Fruit fly (Drosophila melanogaster) whole organism, embryonic: Measurements from ENCODE around the gene CheB98a.

Experiments
- Adf1 ChIP-seq: fragments of 200-800 bp; sonication (Bioruptor generic); IDR thresholded peaks from 2 replicates; pipeline ENCODE4 v1.3.6; 2022; ENCODE audit warnings: missing biosample characterization, missing genetic modification characterization
- Awh ChIP-seq: fragments of 200-800 bp; sonication (Bioruptor generic); IDR thresholded peaks from 2 replicates; pipeline ENCODE4, ENCODE4 v1.3.6; 2022; ENCODE audit warnings: missing biosample characterization, missing genetic modification characterization
- B-H1 ChIP-seq: fragments of 200-800 bp; sonication (Bioruptor generic); IDR thresholded peaks from 3 replicates; pipeline ENCODE4 v1.3.6; 2022; ENCODE audit warnings: missing biosample characterization, missing genetic modification characterization
- CG10366 ChIP-seq: fragments of 200-800 bp; sonication (Bioruptor generic); IDR thresholded peaks from 2 replicates; pipeline ENCODE4 v1.3.6; 2022; ENCODE audit warnings: missing biosample characterization, missing genetic modification characterization
- CG12236 ChIP-seq: fragments of 200-800 bp; sonication (Bioruptor generic); optimal IDR thresholded peaks from 2 replicates; lab custom pipeline; 2016; ENCODE audit warnings: missing biosample characterization, missing genetic modification characterization
- CG12391 ChIP-seq: fragments of 200-800 bp; sonication (Bioruptor generic); optimal IDR thresholded peaks from 3 replicates; lab custom pipeline; 2018; ENCODE audit warnings: missing biosample characterization, mild to moderate bottlenecking, missing genetic modification characterization, moderate library complexity
- CG12744 ChIP-seq: fragments of 200-800 bp; sonication (Bioruptor generic); optimal IDR thresholded peaks from 2 replicates; lab custom pipeline; 2016; ENCODE audit warnings: missing biosample characterization, missing genetic modification characterization
- CG1602 ChIP-seq: fragments of 200-800 bp; sonication (Bioruptor generic); optimal IDR thresholded peaks from 3 replicates; lab custom pipeline; 2016; ENCODE audit warnings: missing biosample characterization, missing genetic modification characterization
- CG16813 ChIP-seq: fragments of 200-800 bp; sonication (Bioruptor generic); IDR thresholded peaks from 3 replicates; pipeline ENCODE4 v1.3.6; 2022; ENCODE audit warnings: missing biosample characterization, missing genetic modification characterization; ENCODE audit not compliant: partially characterized antibody
- CG17802 ChIP-seq: fragments of 200-800 bp; sonication (Bioruptor generic); optimal IDR thresholded peaks from 2 replicates; lab custom pipeline; 2018; ENCODE audit warnings: missing biosample characterization, mild to moderate bottlenecking, missing genetic modification characterization, moderate library complexity
- CG17829 ChIP-seq: fragments of 200-800 bp; optimal IDR thresholded peaks from 2 replicates; lab custom pipeline; 2019; ENCODE audit warnings: missing biosample characterization, mild to moderate bottlenecking, missing genetic modification characterization, moderate library complexity
- CG18764 ChIP-seq: fragments of 200-800 bp; sonication (Bioruptor generic); optimal IDR thresholded peaks from 3 replicates; lab custom pipeline; 2016; ENCODE audit warnings: missing biosample characterization, missing genetic modification characterization
- CG2116 ChIP-seq: fragments of 200-800 bp; sonication (Bioruptor generic); optimal IDR thresholded peaks from 3 replicates; lab custom pipeline; 2018; ENCODE audit warnings: missing biosample characterization, mild to moderate bottlenecking, missing genetic modification characterization
- CG30403 ChIP-seq: fragments of 200-800 bp; sonication (Bioruptor generic); optimal IDR thresholded peaks from 3 replicates; lab custom pipeline; 2016; ENCODE audit warnings: missing biosample characterization, missing genetic modification characterization
- CG4820 ChIP-seq: fragments of 200-800 bp; sonication (Bioruptor generic); optimal IDR thresholded peaks from 3 replicates; lab custom pipeline; 2016; ENCODE audit warnings: missing biosample characterization, missing genetic modification characterization
- CG4854 ChIP-seq: fragments of 200-800 bp; sonication (Bioruptor generic); optimal IDR thresholded peaks from 2 replicates; lab custom pipeline; 2016; ENCODE audit warnings: missing biosample characterization, missing genetic modification characterization, inconsistent platforms
- CG7357 ChIP-seq: fragments of 200-800 bp; sonication (Bioruptor generic); IDR thresholded peaks from 3 replicates; pipeline ENCODE4 v1.3.6; 2022; ENCODE audit warnings: missing biosample characterization, missing genetic modification characterization
- CG7786 ChIP-seq: fragments of 200-800 bp; sonication (Bioruptor generic); optimal IDR thresholded peaks from 2 replicates; lab custom pipeline; 2016; ENCODE audit warnings: missing biosample characterization, missing genetic modification characterization
- CG7928 ChIP-seq: fragments of 200-800 bp; sonication (Bioruptor generic); optimal IDR thresholded peaks from 2 replicates; lab custom pipeline; 2017; ENCODE audit warnings: missing biosample characterization, mild to moderate bottlenecking, missing genetic modification characterization
- CG7963 ChIP-seq: fragments of 200-800 bp; sonication (Bioruptor generic); IDR thresholded peaks from 3 replicates; pipeline ENCODE4 v1.3.6; 2022; ENCODE audit warnings: missing biosample characterization, missing genetic modification characterization; ENCODE audit not compliant: partially characterized antibody
- CHES-1-like ChIP-seq: fragments of 200-800 bp; sonication (Bioruptor generic); optimal IDR thresholded peaks from 2 replicates; lab custom pipeline; 2016; ENCODE audit warnings: missing biosample characterization, missing genetic modification characterization
- D19A ChIP-seq: fragments of 200-800 bp; optimal IDR thresholded peaks from 3 replicates; lab custom pipeline; 2019; ENCODE audit warnings: missing biosample characterization, mild to moderate bottlenecking, missing genetic modification characterization, moderate library complexity
- Dref ChIP-seq: fragments of 200-800 bp; sonication (Bioruptor generic); IDR thresholded peaks from 2 replicates; pipeline ENCODE4 v1.3.6; 2022; ENCODE audit warnings: missing biosample characterization, missing genetic modification characterization
- Hr51 ChIP-seq, 2 experiments: fragments of 200-800 bp; sonication (Bioruptor generic); optimal IDR thresholded peaks; 2 replicates in 1 of 2; 3 replicates in 1 of 2; lab custom pipeline; 2016 to 2018; ENCODE audit warnings: missing biosample characterization in 2 of 2, missing genetic modification characterization in 2 of 2, mild to moderate bottlenecking in 1 of 2, moderate library complexity in 1 of 2
- MTF-1 ChIP-seq: fragments of 200-800 bp; sonication (Bioruptor generic); optimal IDR thresholded peaks from 2 replicates; lab custom pipeline; 2018; ENCODE audit warnings: missing biosample characterization, mild to moderate bottlenecking, missing genetic modification characterization, borderline replicate concordance
- Mad ChIP-seq: fragments of 200-800 bp; sonication (Bioruptor generic); optimal IDR thresholded peaks from 2 replicates; lab custom pipeline; 2016; ENCODE audit warnings: missing biosample characterization, missing genetic modification characterization
- Neu2 ChIP-seq: fragments of 200-800 bp; sonication (Bioruptor generic); optimal IDR thresholded peaks from 3 replicates; lab custom pipeline; 2016; ENCODE audit warnings: missing biosample characterization, missing genetic modification characterization, borderline replicate concordance
- Nf-YA ChIP-seq: fragments of 200-800 bp; sonication (Bioruptor generic); IDR thresholded peaks from 2 replicates; pipeline ENCODE4 v1.3.6; 2022; ENCODE audit warnings: missing biosample characterization, missing genetic modification characterization
- Nf-YB ChIP-seq: fragments of 200-800 bp; sonication (Bioruptor generic); optimal IDR thresholded peaks from 3 replicates; lab custom pipeline; 2019; ENCODE audit warnings: missing biosample characterization, mild to moderate bottlenecking, missing genetic modification characterization, moderate library complexity
- Pdp1 ChIP-seq, 2 experiments: fragments of 200-800 bp; sonication (Bioruptor generic); optimal IDR thresholded peaks; 3 replicates each; lab custom pipeline; 2016; ENCODE audit warnings: missing biosample characterization in 2 of 2, missing genetic modification characterization in 2 of 2, mild to moderate bottlenecking in 1 of 2, moderate library complexity in 1 of 2
- Ptx1 ChIP-seq: fragments of 200-800 bp; sonication (Bioruptor generic); IDR thresholded peaks from 2 replicates; pipeline ENCODE4 v1.3.6; 2022; ENCODE audit warnings: missing biosample characterization, missing genetic modification characterization
- Scr ChIP-seq: fragments of 200-800 bp; sonication (Bioruptor generic); IDR thresholded peaks from 2 replicates; pipeline ENCODE4 v1.3.6; 2022; ENCODE audit warnings: missing biosample characterization, missing genetic modification characterization; ENCODE audit not compliant: partially characterized antibody
- Sox100B ChIP-seq: fragments of 200-800 bp; sonication (Bioruptor generic); optimal IDR thresholded peaks from 3 replicates; lab custom pipeline; 2018; ENCODE audit warnings: missing biosample characterization, mild to moderate bottlenecking, missing genetic modification characterization
- Spps ChIP-seq: fragments of 200-800 bp; sonication (Bioruptor generic); optimal IDR thresholded peaks from 2 replicates; lab custom pipeline; 2018; ENCODE audit warnings: missing biosample characterization, mild to moderate bottlenecking, missing genetic modification characterization
- Sry-δ ChIP-seq: fragments of 200-800 bp; sonication (Bioruptor generic); optimal IDR thresholded peaks from 2 replicates; lab custom pipeline; 2016; ENCODE audit warnings: missing biosample characterization, missing genetic modification characterization
- abd-A ChIP-seq: fragments of 200-800 bp; sonication (Bioruptor generic); optimal IDR thresholded peaks from 3 replicates; lab custom pipeline; 2019; ENCODE audit warnings: missing biosample characterization, mild to moderate bottlenecking, missing genetic modification characterization, moderate library complexity
- al ChIP-seq: fragments of 200-800 bp; sonication (Bioruptor generic); IDR thresholded peaks from 2 replicates; pipeline ENCODE4 v1.3.6; 2022; ENCODE audit warnings: missing biosample characterization, missing genetic modification characterization
- br ChIP-seq: fragments of >200 bp; optimal IDR thresholded peaks from 2 replicates; lab custom pipeline; 2017
- cato ChIP-seq: fragments of 200-800 bp; sonication (Bioruptor generic); optimal IDR thresholded peaks from 2 replicates; lab custom pipeline; 2016; ENCODE audit warnings: missing biosample characterization, missing genetic modification characterization, borderline replicate concordance
- dmrt99B ChIP-seq: fragments of 200-800 bp; sonication (Bioruptor generic); optimal IDR thresholded peaks from 2 replicates; lab custom pipeline; 2018; ENCODE audit warnings: missing biosample characterization, mild to moderate bottlenecking, missing genetic modification characterization, moderate library complexity
- fd3F ChIP-seq: fragments of 200-800 bp; sonication (Bioruptor generic); optimal IDR thresholded peaks from 2 replicates; lab custom pipeline; 2018; ENCODE audit warnings: missing biosample characterization, mild to moderate bottlenecking, missing genetic modification characterization, moderate library complexity
- nerfin-2 ChIP-seq: fragments of 200-800 bp; sonication (Bioruptor generic); IDR thresholded peaks from 2 replicates; pipeline ENCODE4 v1.3.6; 2022; ENCODE audit warnings: missing biosample characterization, missing genetic modification characterization; ENCODE audit not compliant: partially characterized antibody
- pfk ChIP-seq: fragments of 200-800 bp; sonication (Bioruptor generic); optimal IDR thresholded peaks from 2 replicates; lab custom pipeline; 2018; ENCODE audit warnings: missing biosample characterization, mild to moderate bottlenecking, missing genetic modification characterization, moderate library complexity
- pita ChIP-seq: fragments of 200-800 bp; sonication (Bioruptor generic); optimal IDR thresholded peaks from 2 replicates; lab custom pipeline; 2017; ENCODE audit warnings: missing biosample characterization, mild to moderate bottlenecking, missing genetic modification characterization
- prd ChIP-seq, 3 experiments: fragments of >200 bp in 2 of 3; fragments of 200-800 bp in 1 of 3; sonication (Bioruptor generic) in 1 of 3; optimal IDR thresholded peaks in 2 of 3; IDR thresholded peaks in 1 of 3; 2 replicates in 2 of 3; 3 replicates in 1 of 3; pipeline versions ENCODE4 v1.3.6 to Lab custom; 2017 to 2022; ENCODE audit warnings: missing biosample characterization in 1 of 3, missing genetic modification characterization in 1 of 3
- scrt ChIP-seq: fragments of 200-800 bp; sonication (Bioruptor generic); optimal IDR thresholded peaks from 2 replicates; lab custom pipeline; 2018; ENCODE audit warnings: missing biosample characterization, mild to moderate bottlenecking, missing genetic modification characterization, moderate library complexity
- unc-4 ChIP-seq: fragments of 200-800 bp; sonication (Bioruptor generic); IDR thresholded peaks from 2 replicates; pipeline ENCODE4 v1.3.6; 2022; ENCODE audit warnings: missing biosample characterization, missing genetic modification characterization; ENCODE audit not compliant: partially characterized antibody
- vvl ChIP-seq: fragments of 200-800 bp; sonication (Bioruptor generic); IDR thresholded peaks from 2 replicates; pipeline ENCODE4 v1.3.6; 2022; ENCODE audit warnings: missing biosample characterization, missing genetic modification characterization

The CheB98a gene

dm6 chr3R:28811677-28812465, 5.4 kb downstream of the CheB98a start, which contains the start of gene Prp39 (continued):
- TF ChIP-seq scrt (GFP tag; lab: Kevin White, UChicago) (no peak), CG18764 (GFP tag; lab: Kevin White, UChicago) (no peak), CG4820 (GFP tag; lab: Kevin White, UChicago) (no peak), Neu2 (GFP tag; lab: Kevin White, UChicago) (no peak), pfk (no peak), Mad (no peak), fd3F (GFP tag; lab: Kevin White, UChicago) (no peak), Spps (tag; lab: Kevin White, UChicago) (no peak), nerfin-2 (GFP tag; lab: Robert Waterston, UW) (peak; percentile 32), Pdp1 (GFP tag; optimal IDR thresholded peaks at IDR 0.05; lab: Kevin White, UChicago) (peak in 1 of 2 experiments; percentile 72), CHES-1-like (GFP tag; lab: Kevin White, UChicago) (no peak), CG7786 (no peak), CG12391 (tag; lab: Kevin White, UChicago) (peak; percentile 51), CG7963 (peak; percentile 31; the same call in 1 of the 3 replicates), CG12236 (GFP tag; lab: Kevin White, UChicago) (no peak), CG7928 (GFP tag; lab: Kevin White, UChicago) (no peak), CG2116 (GFP tag; lab: Kevin White, UChicago) (peak; percentile 58), CG4854 (GFP tag; lab: Kevin White, UChicago) (no peak), CG17829 (tag; lab: Kevin White, UChicago) (peak; percentile 11), br (no peak), B-H1 (GFP tag; lab: Robert Waterston, UW) (no peak), cato (GFP tag; lab: Kevin White, UChicago) (no peak), Scr (peak; percentile 80), CG30403 (GFP tag; lab: Kevin White, UChicago) (peak; percentile 23), Ptx1 (GFP tag; lab: Robert Waterston, UW) (peak; percentile 50), Sox100B (no peak), pita (GFP tag; lab: Kevin White, UChicago) (no peak), CG10366 (GFP tag; lab: Robert Waterston, UW) (peak; percentile 31), dmrt99B (tag; lab: Kevin White, UChicago) (no peak), abd-A (tag; lab: Kevin White, UChicago) (no peak), Hr51 (GFP tag; optimal IDR thresholded peaks at IDR 0.05; lab: Kevin White, UChicago) (no peak), CG1602 (GFP tag; lab: Kevin White, UChicago) (no peak), CG12744 (GFP tag; lab: Kevin White, UChicago) (no peak), Adf1 (0 out of 2 replicates have a peak, but pooled peaks have one; percentile 15), CG7357 (GFP tag; lab: Robert Waterston, UW) (no peak), unc-4 (GFP tag; lab: Robert Waterston, UW) (peak; percentile 74), CG17802 (no peak), Nf-YA (0 out of 2 replicates have a peak, but pooled peaks have one; percentile 16), Dref (GFP tag; lab: Robert Waterston, UW) (peak; percentile 79), Sry-δ (peak; percentile 43), CG16813 (GFP tag; lab: Robert Waterston, UW) (peak; percentile 73), D19A (tag; lab: Kevin White, UChicago) (no peak), prd (optimal IDR thresholded peaks at IDR 0.05; lab: Kevin White, UChicago) (no peak), prd (GFP tag; IDR thresholded peaks at IDR 0.05; lab: Robert Waterston, UW) (peak; percentile 72; the same call in 2 of the 3 replicates), Awh (GFP tag; lab: Robert Waterston, UW) (no peak), vvl (peak; percentile 77), al (GFP tag; lab: Robert Waterston, UW) (peak; percentile 46; the same call in 1 of the 2 replicates), MTF-1 (no peak), Nf-YB (GFP tag; lab: Kevin White, UChicago) (no peak)
